Worm (Caenorhabditis elegans) whole organism, mixed stage, embryonic: ENCODE measurements around the gene F44B9.2.

Source experiments
- M03D4.4 ChIP-seq: sonication (generic microtip); optimal IDR thresholded peaks from 2 replicates; lab custom pipeline; 2017; ENCODE audit warnings: mild to moderate bottlenecking, missing genetic modification characterization, missing compliant biosample characterization
- blmp-1 ChIP-seq: fragments of 150-350 bp; optimal IDR thresholded peaks from 2 replicates; lab custom pipeline; 2014; ENCODE audit warnings: missing biosample characterization, missing genetic modification characterization
- ceh-39 ChIP-seq: fragments of 150-350 bp; optimal IDR thresholded peaks from 2 replicates; lab custom pipeline; 2014; ENCODE audit warnings: missing biosample characterization, missing genetic modification characterization
- ceh-83 ChIP-seq: fragments of 200-800 bp; sonication (Bioruptor generic); optimal IDR thresholded peaks from 2 replicates; lab custom pipeline; 2018; ENCODE audit warnings: mild to moderate bottlenecking, missing genetic modification characterization, missing compliant biosample characterization
- cnd-1 ChIP-seq: fragments of 200-800 bp; sonication (Bioruptor generic); optimal IDR thresholded peaks from 2 replicates; lab custom pipeline; 2018; ENCODE audit warnings: mild to moderate bottlenecking, missing genetic modification characterization, missing compliant biosample characterization
- elt-1 ChIP-seq: sonication (generic microtip); optimal IDR thresholded peaks from 2 replicates; lab custom pipeline; 2017; ENCODE audit warnings: missing genetic modification characterization, mild to moderate bottlenecking, missing compliant biosample characterization, antibody characterized with exemption, moderate library complexity, borderline replicate concordance; ENCODE audit not compliant: insufficient read depth
- elt-3 ChIP-seq: fragments of 150-350 bp; optimal IDR thresholded peaks from 2 replicates; lab custom pipeline; 2014; ENCODE audit warnings: missing biosample characterization, missing genetic modification characterization
- flh-1 ChIP-seq: fragments of 200-800 bp; sonication (Bioruptor generic); optimal IDR thresholded peaks from 2 replicates; lab custom pipeline; 2018; ENCODE audit warnings: mild to moderate bottlenecking, missing genetic modification characterization, moderate library complexity, missing compliant biosample characterization
- ham-2 ChIP-seq: fragments of 200-800 bp; sonication (Bioruptor generic); optimal IDR thresholded peaks from 2 replicates; lab custom pipeline; 2018; ENCODE audit warnings: mild to moderate bottlenecking, missing genetic modification characterization, missing compliant biosample characterization
- lin-32 ChIP-seq: fragments of 200-800 bp; sonication (Bioruptor generic); optimal IDR thresholded peaks from 2 replicates; lab custom pipeline; 2018; ENCODE audit warnings: mild to moderate bottlenecking, missing genetic modification characterization, missing compliant biosample characterization
- lsy-2 ChIP-seq: fragments of 150-350 bp; optimal IDR thresholded peaks from 2 replicates; lab custom pipeline; 2014; ENCODE audit warnings: missing biosample characterization, missing genetic modification characterization
- mab-5 ChIP-seq: fragments of 150-350 bp; optimal IDR thresholded peaks from 2 replicates; lab custom pipeline; 2014; ENCODE audit warnings: missing biosample characterization, missing genetic modification characterization
- mep-1 ChIP-seq: fragments of 150-350 bp; optimal IDR thresholded peaks from 2 replicates; lab custom pipeline; 2017; ENCODE audit warnings: missing biosample characterization, missing genetic modification reagents, missing genetic modification characterization, inconsistent platforms
- mls-2 ChIP-seq: sonication (generic microtip); optimal IDR thresholded peaks from 2 replicates; lab custom pipeline; 2016; ENCODE audit warnings: mild to moderate bottlenecking, missing genetic modification characterization, moderate library complexity, missing compliant biosample characterization
- nhr-12 ChIP-seq: fragments of 150-350 bp; optimal IDR thresholded peaks from 2 replicates; lab custom pipeline; 2014; ENCODE audit warnings: missing biosample characterization, missing genetic modification characterization
- nhr-237 ChIP-seq: fragments of 150-350 bp; optimal IDR thresholded peaks from 2 replicates; lab custom pipeline; 2014; ENCODE audit warnings: missing biosample characterization, missing genetic modification characterization
- nhr-76 ChIP-seq: sonication (generic microtip); optimal IDR thresholded peaks from 2 replicates; lab custom pipeline; 2017; ENCODE audit warnings: missing biosample characterization, missing genetic modification characterization
- pha-4 ChIP-seq: fragments of 150-350 bp; optimal IDR thresholded peaks from 2 replicates; lab custom pipeline; 2018; ENCODE audit warnings: missing biosample characterization, missing genetic modification reagents, missing genetic modification characterization
- sem-2 ChIP-seq: fragments of 200-800 bp; sonication (Bioruptor generic); optimal IDR thresholded peaks from 2 replicates; lab custom pipeline; 2018; ENCODE audit warnings: mild to moderate bottlenecking, missing genetic modification characterization, missing compliant biosample characterization
- sptf-1 ChIP-seq: sonication (generic microtip); optimal IDR thresholded peaks from 2 replicates; lab custom pipeline; 2017; ENCODE audit warnings: mild to moderate bottlenecking, missing genetic modification characterization, moderate library complexity, missing compliant biosample characterization
- unc-120 ChIP-seq: sonication (generic microtip); optimal IDR thresholded peaks from 2 replicates; lab custom pipeline; 2017; ENCODE audit warnings: missing genetic modification characterization, missing compliant biosample characterization; ENCODE audit not compliant: poor library complexity, severe bottlenecking
- unc-39 ChIP-seq: fragments of 150-350 bp; optimal IDR thresholded peaks from 2 replicates; lab custom pipeline; 2014; ENCODE audit warnings: missing biosample characterization, missing genetic modification characterization
- unc-62 ChIP-seq: fragments of 150-350 bp; optimal IDR thresholded peaks from 2 replicates; lab custom pipeline; 2014; ENCODE audit warnings: missing biosample characterization, missing genetic modification reagents, missing genetic modification characterization
- ztf-11 ChIP-seq: fragments of 150-350 bp; optimal IDR thresholded peaks from 2 replicates; lab custom pipeline; 2014; ENCODE audit warnings: missing biosample characterization, missing genetic modification characterization

The F44B9.2 gene

ce11 chrIII:8065101-8065500 is 42.8 kb downstream of the F44B9.2 start:
- no peak for TF ChIP-seq elt-3 (tag; lab: Kevin White, UChicago)
- TF ChIP-seq nhr-12 (tag; lab: Kevin White, UChicago): no peak
- TF ChIP-seq unc-120 (tag; lab: Kevin White, UChicago): no peak
- no peak for TF ChIP-seq mls-2 (tag; lab: Kevin White, UChicago)
- TF ChIP-seq lsy-2 (tag; lab: Kevin White, UChicago): peak; percentile 66

DNA sequence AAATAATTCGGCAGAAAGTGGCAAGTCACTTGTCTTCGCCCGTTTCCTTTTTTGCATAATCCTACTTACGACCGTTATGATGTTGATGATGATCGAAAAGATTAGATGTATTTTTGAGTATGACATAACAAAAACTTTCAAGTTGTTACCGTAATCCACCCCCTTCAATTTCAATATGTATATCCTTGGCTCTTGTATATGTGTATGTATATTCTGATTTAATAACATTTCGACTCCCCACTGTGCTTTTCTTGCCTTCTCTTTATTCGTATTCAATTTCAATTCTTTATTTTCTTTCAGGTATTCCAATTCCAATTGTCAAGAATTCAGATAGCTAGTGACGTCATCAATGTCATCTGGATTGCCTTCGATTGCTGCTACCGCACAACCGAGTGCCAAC is 44.7 kb downstream of the F44B9.2 start, which contains the start of gene pros-1:
Gene pros-1, plus strand, starts transcription at position 301 of the 400 bp plus-strand sequence.
- TF ChIP-seq nhr-12 (tag; lab: Kevin White, UChicago): no peak
- TF ChIP-seq ceh-83 (GFP tag; lab: Kevin White, UChicago): no peak
- TF ChIP-seq pha-4 (tag; lab: Kevin White, UChicago): no peak
- no peak for TF ChIP-seq ham-2 (GFP tag; lab: Kevin White, UChicago)
- TF ChIP-seq lin-32 (GFP tag; lab: Kevin White, UChicago): no peak
- no peak for TF ChIP-seq flh-1 (GFP tag; lab: Kevin White, UChicago)
- TF ChIP-seq M03D4.4 (tag; lab: Kevin White, UChicago): no peak
- TF ChIP-seq ztf-11 (tag; lab: Kevin White, UChicago): no peak
- TF ChIP-seq unc-120 (tag; lab: Kevin White, UChicago): no peak

DNA sequence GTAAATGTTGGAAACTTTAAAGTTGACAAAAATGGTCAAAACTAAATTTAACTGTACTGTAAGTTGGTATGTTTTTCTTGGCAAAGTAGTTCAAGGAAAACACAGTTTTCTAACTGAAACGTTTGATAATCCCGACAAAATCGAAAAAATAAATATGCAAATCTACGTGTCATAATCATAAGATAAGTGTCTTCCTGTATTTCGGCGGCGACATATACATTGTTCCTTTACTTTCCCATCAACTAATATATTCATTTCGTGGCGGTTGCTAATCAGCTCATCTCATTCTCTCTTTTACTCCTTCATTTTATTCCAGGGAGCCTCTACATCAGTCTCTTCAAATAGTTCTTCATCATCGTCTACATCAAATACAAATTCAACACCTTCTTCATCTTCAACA is 45.5 kb downstream of the F44B9.2 start:
- TF ChIP-seq nhr-237 (tag; lab: Kevin White, UChicago) (no peak), flh-1 (GFP tag; lab: Kevin White, UChicago) (no peak), nhr-12 (tag; lab: Kevin White, UChicago) (no peak), nhr-76 (tag; lab: Kevin White, UChicago) (no peak), ztf-11 (tag; lab: Kevin White, UChicago) (no peak), pha-4 (tag; lab: Kevin White, UChicago) (no peak), mab-5 (tag; lab: Kevin White, UChicago) (no peak), unc-39 (tag; lab: Kevin White, UChicago) (no peak), ceh-39 (tag; lab: Kevin White, UChicago) (no peak), sem-2 (GFP tag; lab: Kevin White, UChicago) (no peak), elt-1 (no peak), blmp-1 (tag; lab: Kevin White, UChicago) (no peak), mep-1 (tag; lab: Kevin White, UChicago) (no peak)

- TF ChIP-seq sptf-1: peak; percentile 34
- no peak for TF ChIP-seq nhr-12 (tag; lab: Kevin White, UChicago)
- no peak for TF ChIP-seq nhr-237 (tag; lab: Kevin White, UChicago)
- TF ChIP-seq mls-2 (tag; lab: Kevin White, UChicago): peak; percentile 2
- peak; percentile 36 for TF ChIP-seq M03D4.4 (tag; lab: Kevin White, UChicago)
- TF ChIP-seq cnd-1 (tag; lab: Kevin White, UChicago): peak; percentile 16
- TF ChIP-seq nhr-76 (tag; lab: Kevin White, UChicago): no peak
- TF ChIP-seq unc-62 (GFP tag; lab: Kevin White, UChicago): no peak
- TF ChIP-seq lsy-2 (tag; lab: Kevin White, UChicago): no peak
Measured at ce11 chrIII:8069206-8069605, 46.9 kb downstream of the F44B9.2 start.
